Fruit fly (Drosophila melanogaster): ENCODE results near the gene CG5681.

Gene CG5681

DNA sequence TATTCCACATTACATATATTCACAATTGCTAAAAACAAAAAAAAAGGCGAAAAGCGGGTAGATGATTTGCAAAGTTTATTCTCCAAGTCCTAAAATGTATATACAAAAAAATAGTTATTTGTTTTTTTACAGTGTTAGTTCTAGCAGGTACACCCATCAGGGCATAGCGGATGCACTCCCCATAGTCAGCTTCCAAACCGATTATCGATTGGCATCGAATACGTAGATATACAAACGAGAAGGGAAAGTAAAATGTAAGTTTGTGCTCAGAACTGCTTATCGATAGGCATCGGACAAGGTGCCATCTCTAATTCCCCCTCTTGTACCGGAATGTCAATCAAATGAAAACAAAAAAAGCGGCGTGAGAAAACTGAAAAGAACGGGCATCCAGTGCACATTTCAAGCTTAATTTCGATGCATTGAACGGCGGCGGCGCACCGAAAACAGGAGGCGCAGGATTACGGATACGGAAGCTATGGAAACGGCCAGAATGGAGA is 23.1 kb upstream of the CG5681 start, which contains the start of gene CG5674 (continued):
- TF ChIP-seq ftz-f1 (GFP tag; optimal IDR thresholded peaks at IDR 0.05) (no peak), bcd (GFP tag; optimal IDR thresholded peaks at IDR 0.05) (peak; percentile 48), CG17912 (GFP tag; optimal IDR thresholded peaks at IDR 0.05) (peak; percentile 23), CG4328 (GFP tag; optimal IDR thresholded peaks at IDR 0.05) (no peak), CG1792 (GFP tag; optimal IDR thresholded peaks at IDR 0.05) (peak; percentile 46), inv (GFP tag; IDR thresholded peaks at IDR 0.05; ENCODE audit: partially characterized antibody) (peak; percentile 84), ind (GFP tag; optimal IDR thresholded peaks at IDR 0.05) (no peak), CG4617 (GFP tag; optimal IDR thresholded peaks at IDR 0.05; ENCODE audit: borderline replicate concordance) (peak; percentile 64), gcm (GFP tag; optimal IDR thresholded peaks at IDR 0.05) (no peak), CG4282 (GFP tag; optimal IDR thresholded peaks at IDR 0.05) (no peak), pho (GFP tag; optimal IDR thresholded peaks at IDR 0.05) (peak; percentile 68), chif (GFP tag; optimal IDR thresholded peaks at IDR 0.05) (peak; percentile 47 to 64), CG4820 (GFP tag; optimal IDR thresholded peaks at IDR 0.05) (peak; percentile 30), CG6272 (GFP tag; IDR thresholded peaks at IDR 0.05) (0 out of 2 replicates have a peak, but pooled peaks have one; percentile 12), CG6175 (GFP tag; IDR thresholded peaks at IDR 0.05) (0 out of 3 replicates have a peak, but pooled peaks have one; percentile 23), CG31224 (GFP tag; IDR thresholded peaks at IDR 0.05) (peak; percentile 24; the same call in 1 of the 2 replicates), CG14050 (GFP tag; IDR thresholded peaks at IDR 0.05) (peak; percentile 23; the same call in 1 of the 3 replicates), Dll (GFP tag; IDR thresholded peaks at IDR 0.05; ENCODE audit: partially characterized antibody) (peak; percentile 84), CG9817 (tag; optimal IDR thresholded peaks at IDR 0.05) (peak; percentile 43), slou (GFP tag; optimal IDR thresholded peaks at IDR 0.05) (peak; percentile 44), shn (GFP tag; optimal IDR thresholded peaks at IDR 0.05) (peak; percentile 13), CG6791 (GFP tag; IDR thresholded peaks at IDR 0.05; ENCODE audit: partially characterized antibody) (peak; percentile 94), CG10267 (tag; optimal IDR thresholded peaks at IDR 0.05) (peak; percentile 54), Taf1 (GFP tag; IDR thresholded peaks at IDR 0.05) (no peak), Hmr (GFP tag; optimal IDR thresholded peaks at IDR 0.05) (peak; percentile 71), ems (GFP tag; optimal IDR thresholded peaks at IDR 0.05) (peak; percentile 10), esg (GFP tag; conservative IDR thresholded peaks at IDR 0.05) (peak; percentile 49), sna (GFP tag; IDR thresholded peaks at IDR 0.05; ENCODE audit: partially characterized antibody) (peak; percentile 83), Ets97D (GFP tag; optimal IDR thresholded peaks at IDR 0.05) (peak; percentile 89), YL-1 (GFP tag; optimal IDR thresholded peaks at IDR 0.05) (peak; percentile 57), CrebB (tag; optimal IDR thresholded peaks at IDR 0.05) (peak; percentile 14), CG17612 (GFP tag; IDR thresholded peaks at IDR 0.05) (no peak), Camta (GFP tag; optimal IDR thresholded peaks at IDR 0.05) (peak; percentile 67), mam (GFP tag; optimal IDR thresholded peaks at IDR 0.05) (peak; percentile 66), CG3838 (GFP tag; optimal IDR thresholded peaks at IDR 0.05) (no peak), ato (GFP tag; IDR thresholded peaks at IDR 0.05; ENCODE audit: partially characterized antibody) (peak; percentile 89), sd (tag; optimal IDR thresholded peaks at IDR 0.05) (peak; percentile 94), Ptx1 (GFP tag; IDR thresholded peaks at IDR 0.05) (peak; percentile 69), CG6813 (GFP tag; optimal IDR thresholded peaks at IDR 0.05) (no peak), btn (GFP tag; optimal IDR thresholded peaks at IDR 0.05) (peak; percentile 5), crol (GFP tag; IDR thresholded peaks at IDR 0.05) (peak; percentile 91), fu2 (GFP tag; optimal IDR thresholded peaks at IDR 0.05) (peak; percentile 44), stwl (tag; optimal IDR thresholded peaks at IDR 0.05) (peak; percentile 96), lov (optimal IDR thresholded peaks at IDR 0.05) (no peak), lov (GFP tag; IDR thresholded peaks at IDR 0.05) (no peak), Atf6 (GFP tag; IDR thresholded peaks at IDR 0.05) (peak; percentile 24; the same call in 1 of the 2 replicates), Abd-B (GFP tag; optimal IDR thresholded peaks at IDR 0.05) (peak; percentile 72), CTCF (GFP tag; optimal IDR thresholded peaks at IDR 0.05) (peak; percentile 78), Chrac-16 (GFP tag; optimal IDR thresholded peaks at IDR 0.05) (peak; percentile 40), CG32772 (GFP tag; IDR thresholded peaks at IDR 0.05) (peak; percentile 39; the same call in 1 of the 2 replicates), zen2 (GFP tag; IDR thresholded peaks at IDR 0.05; ENCODE audit: partially characterized antibody) (peak; percentile 80)
